Worm (Caenorhabditis elegans) whole organism, late embryonic: ENCODE results near the gene gpx-3.

ENCODE experiments used
- C08G9.2 ChIP-seq: sonication (generic microtip); optimal IDR thresholded peaks from 2 replicates; lab custom pipeline; 2016; ENCODE audit warnings: mild to moderate bottlenecking, missing genetic modification characterization, moderate library complexity, missing compliant biosample characterization
- F13H6.1 ChIP-seq: sonication (generic microtip); optimal IDR thresholded peaks from 2 replicates; lab custom pipeline; 2016; ENCODE audit warnings: missing genetic modification characterization, missing compliant biosample characterization
- ceh-18 ChIP-seq: sonication (generic microtip); optimal IDR thresholded peaks from 2 replicates; lab custom pipeline; 2016; ENCODE audit warnings: missing genetic modification characterization, missing compliant biosample characterization
- ceh-31 ChIP-seq: sonication (generic microtip); optimal IDR thresholded peaks from 2 replicates; lab custom pipeline; 2016; ENCODE audit warnings: missing genetic modification characterization, missing compliant biosample characterization
- ceh-34 ChIP-seq: sonication (generic microtip); optimal IDR thresholded peaks from 2 replicates; lab custom pipeline; 2016; ENCODE audit warnings: mild to moderate bottlenecking, missing genetic modification characterization, missing compliant biosample characterization
- ceh-6 ChIP-seq: fragments of 200-800 bp; sonication (Bioruptor generic); optimal IDR thresholded peaks from 2 replicates; lab custom pipeline; 2018; ENCODE audit warnings: mild to moderate bottlenecking, missing genetic modification characterization, missing compliant biosample characterization
- ceh-9 ChIP-seq: sonication (generic microtip); optimal IDR thresholded peaks from 2 replicates; lab custom pipeline; 2016; ENCODE audit warnings: mild to moderate bottlenecking, missing genetic modification characterization, inconsistent platforms, missing compliant biosample characterization
- dmd-4 ChIP-seq: sonication (generic microtip); optimal IDR thresholded peaks from 2 replicates; lab custom pipeline; 2016; ENCODE audit warnings: borderline replicate concordance, missing genetic modification characterization, missing compliant biosample characterization
- dve-1 ChIP-seq: sonication (generic microtip); optimal IDR thresholded peaks from 2 replicates; lab custom pipeline; 2017; ENCODE audit warnings: antibody characterized with exemption, mild to moderate bottlenecking, missing genetic modification characterization, missing compliant biosample characterization
- fax-1 ChIP-seq: sonication (generic microtip); optimal IDR thresholded peaks from 2 replicates; lab custom pipeline; 2016; ENCODE audit warnings: missing genotype, missing genetic modification characterization, missing compliant biosample characterization
- fkh-10 ChIP-seq: fragments of 150-350 bp; optimal IDR thresholded peaks from 2 replicates; lab custom pipeline; 2014; ENCODE audit warnings: missing biosample characterization, missing genetic modification reagents, missing genetic modification characterization
- gmeb-2 ChIP-seq: sonication (generic microtip); optimal IDR thresholded peaks from 2 replicates; lab custom pipeline; 2016; ENCODE audit warnings: missing genetic modification characterization, inconsistent platforms, missing compliant biosample characterization
- hlh-30 ChIP-seq: sonication (generic microtip); optimal IDR thresholded peaks from 2 replicates; lab custom pipeline; 2017; ENCODE audit warnings: antibody characterized with exemption, missing genetic modification characterization, missing compliant biosample characterization; ENCODE audit not compliant: insufficient read depth
- lin-11 ChIP-seq: fragments of 200-800 bp; sonication (Bioruptor generic); optimal IDR thresholded peaks from 2 replicates; lab custom pipeline; 2018; ENCODE audit warnings: mild to moderate bottlenecking, missing genetic modification characterization, missing compliant biosample characterization
- madf-2 ChIP-seq: sonication (generic microtip); optimal IDR thresholded peaks from 2 replicates; lab custom pipeline; 2017; ENCODE audit warnings: missing genetic modification characterization, missing compliant biosample characterization
- mec-3 ChIP-seq: sonication (generic microtip); optimal IDR thresholded peaks from 2 replicates; lab custom pipeline; 2016; ENCODE audit warnings: borderline replicate concordance, missing genetic modification characterization, missing compliant biosample characterization
- nfya-1 ChIP-seq: sonication (generic microtip); optimal IDR thresholded peaks from 2 replicates; lab custom pipeline; 2017; ENCODE audit warnings: missing genetic modification characterization, mild to moderate bottlenecking, missing compliant biosample characterization, antibody characterized with exemption, moderate library complexity
- nhr-232 ChIP-seq: sonication (generic microtip); optimal IDR thresholded peaks from 2 replicates; lab custom pipeline; 2016; ENCODE audit warnings: missing genetic modification characterization, missing compliant biosample characterization
- pag-3 ChIP-seq: sonication (generic microtip); optimal IDR thresholded peaks from 2 replicates; lab custom pipeline; 2016; ENCODE audit warnings: missing compliant biosample characterization, missing genetic modification characterization, borderline replicate concordance
- sdc-2 ChIP-seq: sonication (generic microtip); optimal IDR thresholded peaks from 2 replicates; lab custom pipeline; 2016; ENCODE audit warnings: missing genotype, missing genetic modification characterization, missing compliant biosample characterization
- tbx-2 ChIP-seq: sonication (generic microtip); optimal IDR thresholded peaks from 2 replicates; lab custom pipeline; 2016; ENCODE audit warnings: missing genetic modification characterization, missing compliant biosample characterization
- ttx-3 ChIP-seq: sonication (generic microtip); optimal IDR thresholded peaks from 2 replicates; lab custom pipeline; 2016; ENCODE audit warnings: missing genetic modification reagents, missing genetic modification characterization, missing compliant biosample characterization
- unc-3 ChIP-seq, 2 experiments: fragments of 200-800 bp in 1 of 2; sonication (Bioruptor generic) in 1 of 2; sonication (generic microtip) in 1 of 2; conservative IDR thresholded peaks in 1 of 2; optimal IDR thresholded peaks in 1 of 2; 2 replicates each; pipeline versions ENCODE4 v1.3.6 to Lab custom; 2016 to 2022; ENCODE audit warnings: missing compliant biosample characterization in 2 of 2, missing genetic modification characterization in 2 of 2, missing genetic modification reagents in 1 of 2
- unc-42 ChIP-seq: sonication (generic microtip); optimal IDR thresholded peaks from 2 replicates; lab custom pipeline; 2016; ENCODE audit warnings: missing genotype, missing genetic modification characterization, missing compliant biosample characterization
- unc-55 ChIP-seq: sonication (generic microtip); optimal IDR thresholded peaks from 2 replicates; lab custom pipeline; 2017; ENCODE audit warnings: missing biosample characterization, missing genetic modification reagents, missing genetic modification characterization
- unc-86 ChIP-seq: sonication (generic microtip); optimal IDR thresholded peaks from 2 replicates; lab custom pipeline; 2016; ENCODE audit warnings: missing genetic modification characterization, missing compliant biosample characterization
- zip-5 ChIP-seq: sonication (generic microtip); optimal IDR thresholded peaks from 2 replicates; lab custom pipeline; 2016; ENCODE audit warnings: missing genetic modification characterization, missing compliant biosample characterization

gpx-3 gene

ce11 chrX:9548011-9548795, 39.5 kb upstream of the gpx-3 start (continued):
- TF ChIP-seq fkh-10 (GFP tag; lab: Kevin White, UChicago) = no peak
- TF ChIP-seq, all 69 proteins: peak for 0

DNA sequence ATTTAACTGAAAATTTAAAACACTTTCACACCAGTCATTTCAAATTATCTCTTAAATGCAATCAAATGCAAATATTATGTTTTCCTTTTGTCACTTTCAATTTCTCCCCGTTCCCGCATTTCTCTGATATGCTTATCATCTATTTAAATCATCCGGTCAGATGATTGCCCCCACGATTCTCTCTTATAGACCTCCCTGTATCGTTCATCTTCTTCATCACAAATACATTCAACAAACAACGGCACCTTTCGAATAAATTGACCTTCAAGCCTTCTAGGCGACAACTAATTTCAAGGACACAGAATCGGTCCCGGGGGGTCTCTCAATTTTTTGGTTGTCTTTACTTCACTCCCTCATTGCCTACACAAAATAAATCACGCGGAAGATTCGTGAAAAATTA, 38.9 kb upstream of the gpx-3 start:
- TF ChIP-seq nfya-1 (tag; lab: Kevin White, UChicago) (no peak), tbx-2 (tag; lab: Kevin White, UChicago) (no peak), unc-86 (tag; lab: Kevin White, UChicago) (no peak), hlh-30 (no peak), madf-2 (tag; lab: Kevin White, UChicago) (no peak), ceh-31 (tag; lab: Kevin White, UChicago) (no peak), unc-55 (GFP tag; lab: Kevin White, UChicago) (no peak)

DNA sequence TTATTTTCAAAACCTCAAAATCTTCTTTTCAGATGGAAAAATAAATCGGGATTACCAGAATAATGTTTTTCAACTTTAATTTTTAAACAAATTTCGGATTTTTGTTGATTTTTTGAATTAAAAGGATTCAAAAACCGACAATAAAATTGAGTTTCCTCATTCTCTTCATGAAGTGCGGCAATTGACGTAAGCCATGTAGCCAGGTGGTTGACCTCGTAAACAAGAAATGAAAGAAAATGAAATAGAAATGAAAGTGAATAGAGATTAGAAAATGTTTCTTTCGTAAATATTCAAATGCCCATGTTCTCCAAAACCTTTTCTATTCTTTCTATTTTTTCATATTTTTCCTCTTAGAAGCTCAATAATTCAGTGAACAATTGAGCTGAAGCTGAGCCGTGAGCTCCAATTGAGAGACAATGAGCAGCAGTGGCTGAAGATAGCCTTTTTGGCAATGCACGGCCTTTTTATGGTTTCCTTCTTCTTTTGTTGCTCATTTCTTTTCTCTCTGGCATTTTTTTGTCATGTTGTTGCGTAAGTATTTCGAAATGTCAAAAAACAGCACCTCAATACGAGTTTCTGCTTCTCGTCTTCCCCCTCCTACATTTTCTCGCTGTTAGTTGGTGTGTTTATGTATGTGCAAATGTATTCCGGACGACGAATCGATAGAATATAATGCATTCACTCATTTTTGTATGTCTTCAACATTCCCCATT, 37.9 kb upstream of the gpx-3 start:
- TF ChIP-seq unc-42 (tag; lab: Kevin White, UChicago) (peak; percentile 7), zip-5 (tag; lab: Kevin White, UChicago) (no peak)

DNA sequence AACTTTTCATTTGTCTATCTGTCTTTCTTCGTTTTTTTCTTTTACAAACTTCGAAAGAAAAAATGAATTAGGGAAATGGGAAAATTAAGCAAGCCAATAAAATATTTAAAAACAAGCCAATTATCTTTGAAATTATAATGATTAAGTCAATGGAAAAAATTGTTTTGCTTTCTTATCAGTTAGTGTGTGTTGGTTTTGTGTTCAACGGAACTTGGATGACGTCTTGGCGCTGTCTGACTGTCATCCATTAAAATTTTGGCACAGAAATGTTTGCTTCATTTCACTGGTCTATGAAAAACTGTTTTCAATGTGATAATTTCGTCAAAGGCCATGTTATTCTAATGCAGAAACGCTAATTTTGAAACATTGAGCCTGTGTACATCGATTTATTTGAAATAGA, 37.2 kb upstream of the gpx-3 start:
- TF ChIP-seq ttx-3 (tag; lab: Kevin White, UChicago) (no peak), gmeb-2 (tag; lab: Kevin White, UChicago) (no peak), pag-3 (tag; lab: Kevin White, UChicago) (no peak), ceh-31 (tag; lab: Kevin White, UChicago) (no peak), fax-1 (tag; lab: Kevin White, UChicago) (no peak), ceh-9 (tag; lab: Kevin White, UChicago) (no peak), madf-2 (tag; lab: Kevin White, UChicago) (no peak), mec-3 (tag; lab: Kevin White, UChicago) (no peak), ceh-6 (GFP tag; lab: Kevin White, UChicago) (no peak), lin-11 (no peak), hlh-30 (no peak), zip-5 (tag; lab: Kevin White, UChicago) (no peak), nhr-232 (no peak), unc-3 (GFP tag; conservative IDR thresholded peaks at IDR 0.05; lab: Robert Waterston, UW) (no peak), unc-3 (tag; optimal IDR thresholded peaks at IDR 0.05; lab: Kevin White, UChicago) (no peak), C08G9.2 (no peak), F13H6.1 (no peak)

ce11 chrX:9551112-9551511, 36.6 kb upstream of the gpx-3 start:
- TF ChIP-seq nhr-232 = no peak
- TF ChIP-seq ceh-18 (tag; lab: Kevin White, UChicago) = no peak
- TF ChIP-seq dve-1 (tag; lab: Kevin White, UChicago) = no peak
- TF ChIP-seq nfya-1 (tag; lab: Kevin White, UChicago) = peak; percentile 32

- TF ChIP-seq unc-42 (tag; lab: Kevin White, UChicago) (peak; percentile 6), C08G9.2 (peak; percentile 10), sdc-2 (peak; percentile 26), ceh-31 (tag; lab: Kevin White, UChicago) (peak; percentile 21), ceh-34 (tag; lab: Kevin White, UChicago) (peak; percentile 14), nhr-232 (no peak), dmd-4 (no peak)
Measured at ce11 chrX:9552404-9552803, 35.3 kb upstream of the gpx-3 start.
